Worm (Caenorhabditis elegans): ENCODE results near the gene nlp-45.

nlp-45 gene

DNA sequence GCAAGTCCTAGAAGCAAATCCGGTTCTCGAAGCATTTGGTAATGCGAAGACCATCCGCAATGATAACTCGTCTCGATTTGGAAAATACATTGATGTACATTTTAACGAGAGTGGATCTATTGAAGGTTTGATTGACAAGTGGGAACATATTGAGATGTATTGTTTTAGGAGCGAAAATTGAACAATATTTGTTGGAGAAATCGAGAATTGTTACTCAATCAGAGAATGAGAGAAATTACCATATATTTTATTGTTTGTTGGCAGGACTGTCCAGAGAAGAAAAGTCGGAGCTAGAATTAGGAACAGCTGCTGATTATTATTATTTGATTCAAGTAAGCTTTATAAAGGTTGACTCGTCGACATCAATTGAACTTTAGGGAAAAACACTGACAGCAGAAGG is 33.6 kb downstream of the nlp-45 start:
- no peak for TF ChIP-seq med-1 (GFP tag; optimal IDR thresholded peaks at IDR 0.05; ENCODE audit: insufficient read depth)
- TF ChIP-seq ref-1 (GFP tag; conservative IDR thresholded peaks at IDR 0.05), result no peak
- no peak for TF ChIP-seq T22C8.4 (GFP tag; IDR thresholded peaks at IDR 0.05)
- no peak for TF ChIP-seq tab-1 (GFP tag; IDR thresholded peaks at IDR 0.05)
- TF ChIP-seq cog-1 (tag; optimal IDR thresholded peaks at IDR 0.05), result no peak
- no peak for TF ChIP-seq klf-2 (GFP tag; conservative IDR thresholded peaks at IDR 0.05)
- no peak for TF ChIP-seq ztf-23 (GFP tag; IDR thresholded peaks at IDR 0.05)
- TF ChIP-seq flt-1 (GFP tag; IDR thresholded peaks at IDR 0.05), result no peak
- no peak for TF ChIP-seq ztf-29 (GFP tag; IDR thresholded peaks at IDR 0.05)

ce11 chrX:2303253-2303652 is 34.9 kb downstream of the nlp-45 start:
- no peak for TF ChIP-seq flt-1 (GFP tag; IDR thresholded peaks at IDR 0.05)
- TF ChIP-seq T22C8.4 (GFP tag; IDR thresholded peaks at IDR 0.05), result no peak
- TF ChIP-seq ztf-23 (GFP tag; IDR thresholded peaks at IDR 0.05), result no peak
- TF ChIP-seq ref-1 (GFP tag; conservative IDR thresholded peaks at IDR 0.05), result no peak
- TF ChIP-seq klf-2 (GFP tag; conservative IDR thresholded peaks at IDR 0.05), result no peak
- TF ChIP-seq med-1 (GFP tag; optimal IDR thresholded peaks at IDR 0.05; ENCODE audit: insufficient read depth), result no peak
- no peak for TF ChIP-seq cog-1 (tag; optimal IDR thresholded peaks at IDR 0.05)
- TF ChIP-seq ztf-29 (GFP tag; IDR thresholded peaks at IDR 0.05), result no peak
- no peak for TF ChIP-seq tab-1 (GFP tag; IDR thresholded peaks at IDR 0.05)

DNA sequence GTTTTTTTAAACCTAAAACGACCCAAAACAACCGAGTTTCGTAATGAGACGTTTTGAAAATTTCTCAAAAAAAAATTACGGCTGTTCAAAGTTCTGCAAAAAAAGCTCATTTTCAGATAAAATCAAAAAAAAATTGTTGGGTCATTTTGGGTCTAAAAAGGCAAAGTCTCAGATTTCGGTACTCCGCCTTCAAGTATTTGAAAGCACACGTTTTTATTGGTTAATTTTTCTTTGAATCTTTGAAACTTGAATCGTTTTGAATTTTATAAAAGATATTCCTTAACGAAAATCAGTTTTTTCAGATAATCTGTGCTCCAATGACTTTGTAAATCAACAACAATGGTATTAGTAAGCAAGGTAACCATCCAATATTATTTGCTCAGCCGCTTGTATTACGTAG is 35.3 kb downstream of the nlp-45 start, which contains the start of gene hum-6:
hum-6 (plus strand) TSS at position 301 of the 400 bp plus-strand sequence.
- TF ChIP-seq klf-2 (GFP tag; conservative IDR thresholded peaks at IDR 0.05) (no peak), cog-1 (tag; optimal IDR thresholded peaks at IDR 0.05) (no peak), T22C8.4 (GFP tag; IDR thresholded peaks at IDR 0.05) (no peak), ztf-29 (GFP tag; IDR thresholded peaks at IDR 0.05) (no peak), ref-1 (GFP tag; conservative IDR thresholded peaks at IDR 0.05) (no peak), flt-1 (GFP tag; IDR thresholded peaks at IDR 0.05) (no peak), tab-1 (GFP tag; IDR thresholded peaks at IDR 0.05) (no peak), med-1 (GFP tag; optimal IDR thresholded peaks at IDR 0.05; ENCODE audit: insufficient read depth) (no peak)

DNA sequence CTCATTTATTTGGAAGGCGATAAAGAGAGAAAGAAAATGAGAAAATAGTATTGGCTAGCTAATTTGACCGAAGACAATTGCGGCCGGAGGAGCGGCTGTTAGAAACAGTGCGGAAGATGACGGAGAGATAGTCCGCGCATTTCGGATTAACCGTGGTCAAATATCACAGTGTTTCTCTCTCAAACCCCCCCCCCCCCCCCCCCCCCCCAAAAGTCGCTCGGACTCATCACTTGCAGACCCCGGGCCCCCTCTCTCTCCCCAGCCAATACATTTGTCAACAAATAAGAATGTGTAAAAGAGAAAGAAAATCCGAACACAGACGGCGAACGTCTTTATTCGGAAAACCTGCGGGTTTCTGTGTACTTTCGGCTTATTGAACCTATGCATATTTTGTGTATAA is 36.3 kb downstream of the nlp-45 start:
- no peak for TF ChIP-seq klf-2 (GFP tag; conservative IDR thresholded peaks at IDR 0.05)
- TF ChIP-seq flt-1 (GFP tag; IDR thresholded peaks at IDR 0.05), result no peak
- TF ChIP-seq tab-1 (GFP tag; IDR thresholded peaks at IDR 0.05), result no peak
- TF ChIP-seq ztf-23 (GFP tag; IDR thresholded peaks at IDR 0.05), result no peak
- no peak for TF ChIP-seq cog-1 (tag; optimal IDR thresholded peaks at IDR 0.05)
- TF ChIP-seq med-1 (GFP tag; optimal IDR thresholded peaks at IDR 0.05; ENCODE audit: insufficient read depth), result no peak
- no peak for TF ChIP-seq ref-1 (GFP tag; conservative IDR thresholded peaks at IDR 0.05)
- TF ChIP-seq T22C8.4 (GFP tag; IDR thresholded peaks at IDR 0.05), result no peak
- no peak for TF ChIP-seq ztf-29 (GFP tag; IDR thresholded peaks at IDR 0.05)

- no peak for TF ChIP-seq med-1 (GFP tag; optimal IDR thresholded peaks at IDR 0.05; ENCODE audit: insufficient read depth)
- TF ChIP-seq flt-1 (GFP tag; IDR thresholded peaks at IDR 0.05), result no peak
- no peak for TF ChIP-seq klf-2 (GFP tag; conservative IDR thresholded peaks at IDR 0.05)
- no peak for TF ChIP-seq cog-1 (tag; optimal IDR thresholded peaks at IDR 0.05)
- TF ChIP-seq ref-1 (GFP tag; conservative IDR thresholded peaks at IDR 0.05), result no peak
- no peak for TF ChIP-seq ztf-23 (GFP tag; IDR thresholded peaks at IDR 0.05)
- TF ChIP-seq ztf-29 (GFP tag; IDR thresholded peaks at IDR 0.05), result no peak
- no peak for TF ChIP-seq tab-1 (GFP tag; IDR thresholded peaks at IDR 0.05)
- no peak for TF ChIP-seq T22C8.4 (GFP tag; IDR thresholded peaks at IDR 0.05)
Observed at ce11 chrX:2294198-2294800, 43.8 kb downstream of the nlp-45 start, which contains the start of gene T10H10.2. TSS of gene T10H10.2 (plus strand) at chrX:2294750.

DNA sequence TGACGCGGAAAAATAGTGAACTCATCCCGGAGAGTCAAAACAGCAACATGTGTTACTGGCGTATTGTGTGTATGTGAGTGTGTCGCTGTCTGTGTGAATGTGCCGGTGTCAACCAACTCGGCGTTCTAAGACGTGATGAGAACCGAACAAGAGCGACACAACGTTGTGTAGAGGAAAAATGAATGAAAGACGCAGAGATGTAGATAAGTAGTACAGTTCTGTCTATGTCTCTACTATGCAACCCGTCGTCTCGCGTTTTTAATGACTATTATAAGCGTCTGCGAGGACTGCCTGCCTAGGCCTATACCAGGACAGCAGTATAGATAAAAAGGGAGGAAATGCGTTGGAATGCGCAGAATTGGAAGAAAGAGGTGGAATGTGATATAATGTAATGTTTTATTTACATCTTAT is 50.1 kb downstream of the nlp-45 start:
- TF ChIP-seq ztf-23 (GFP tag; IDR thresholded peaks at IDR 0.05), result no peak
- TF ChIP-seq cog-1 (tag; optimal IDR thresholded peaks at IDR 0.05), result peak; percentile 64

Data from whole organism, midembryonic.